Fruit fly (Drosophila melanogaster): Measurements from ENCODE around the gene CG44271.

The CG44271 gene

DNA sequence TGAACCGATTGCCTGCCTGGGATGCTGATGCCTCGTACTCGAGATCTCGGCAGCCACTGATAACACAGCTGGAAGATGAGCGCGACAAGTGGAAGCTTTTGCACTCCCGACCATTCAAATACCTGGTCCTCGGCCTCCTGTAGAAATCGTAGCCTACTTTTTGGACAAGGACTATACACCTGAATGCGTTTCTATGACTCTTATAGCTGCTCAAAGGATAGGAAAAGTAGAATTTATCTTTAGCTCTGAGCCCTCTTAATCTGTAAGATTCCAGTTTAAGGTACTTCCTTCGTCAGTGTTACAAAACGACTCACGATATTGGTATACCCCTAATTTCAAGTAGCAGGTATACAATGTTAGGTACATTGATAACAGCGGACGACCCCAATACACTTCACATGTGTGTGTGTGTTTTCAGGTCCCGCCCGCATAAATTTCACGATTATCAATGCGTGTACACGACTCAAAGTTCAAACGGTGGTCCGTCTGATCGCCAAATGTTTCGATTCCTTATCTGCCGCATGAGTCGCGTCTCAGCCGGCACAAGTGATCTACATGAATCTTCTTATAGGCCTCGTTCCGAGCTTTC lies 31.4 kb downstream of the CG44271 start, which contains the start of gene AkhR:
Gene AkhR (minus strand): TSS at position 5 of the 589 bp plus-strand sequence.
- no peak for TF ChIP-seq Pif1B (GFP tag; optimal IDR thresholded peaks at IDR 0.05)
- no peak for TF ChIP-seq CG8301 (tag; optimal IDR thresholded peaks at IDR 0.05)
- no peak for TF ChIP-seq CG32121 (GFP tag; IDR thresholded peaks at IDR 0.05)
- no peak for TF ChIP-seq rn (GFP tag; IDR thresholded peaks at IDR 0.05)
- TF ChIP-seq CG8159 (tag; optimal IDR thresholded peaks at IDR 0.05) = no peak
- TF ChIP-seq CG34367 (tag; optimal IDR thresholded peaks at IDR 0.05) = no peak
- TF ChIP-seq CG14655 (GFP tag; optimal IDR thresholded peaks at IDR 0.05) = no peak
- TF ChIP-seq CG12605 (GFP tag; IDR thresholded peaks at IDR 0.05) = no peak
- no peak for TF ChIP-seq CG13204 (GFP tag; optimal IDR thresholded peaks at IDR 0.05)
- TF ChIP-seq Ets98B (GFP tag; IDR thresholded peaks at IDR 0.05) = no peak
- TF ChIP-seq EcR (GFP tag; optimal IDR thresholded peaks at IDR 0.05) = no peak
- no peak for TF ChIP-seq gl (tag; optimal IDR thresholded peaks at IDR 0.05)
- no peak for TF ChIP-seq fd96Ca (GFP tag; IDR thresholded peaks at IDR 0.05)
- no peak for TF ChIP-seq CG15710 (tag; optimal IDR thresholded peaks at IDR 0.05)

dm6 chr2L:6708997-6709662 lies 38.6 kb downstream of the CG44271 start, which contains the start of gene Tsp:
Gene Tsp (minus strand): TSS chr2L:6709086.
- TF ChIP-seq CG12605 (GFP tag; IDR thresholded peaks at IDR 0.05) = peak; percentile 29; the same call in 1 of the 2 replicates
- no peak for TF ChIP-seq CG17806 (tag; optimal IDR thresholded peaks at IDR 0.05)
- peak; percentile 36 for TF ChIP-seq EcR (GFP tag; optimal IDR thresholded peaks at IDR 0.05)
- peak; percentile 3 for TF ChIP-seq CG8159 (tag; optimal IDR thresholded peaks at IDR 0.05)
- TF ChIP-seq CG32121 (GFP tag; IDR thresholded peaks at IDR 0.05) = no peak
- TF ChIP-seq CG13204 (GFP tag; optimal IDR thresholded peaks at IDR 0.05) = peak; percentile 39
- TF ChIP-seq Snoo (tag; optimal IDR thresholded peaks at IDR 0.05) = no peak
- peak; percentile 63; the same call in 2 of the 3 replicates for TF ChIP-seq CG4496 (GFP tag; IDR thresholded peaks at IDR 0.05)
- TF ChIP-seq CG14655 (GFP tag; optimal IDR thresholded peaks at IDR 0.05) = peak; percentile 8
- no peak for TF ChIP-seq CG8301 (tag; optimal IDR thresholded peaks at IDR 0.05)
- peak; percentile 31 for TF ChIP-seq gl (tag; optimal IDR thresholded peaks at IDR 0.05)

- no peak for TF ChIP-seq CG4496 (GFP tag; IDR thresholded peaks at IDR 0.05)
- no peak for TF ChIP-seq CG10348 (GFP tag; IDR thresholded peaks at IDR 0.05)
- TF ChIP-seq CG8301 (tag; optimal IDR thresholded peaks at IDR 0.05) = no peak
- no peak for TF ChIP-seq Snoo (tag; optimal IDR thresholded peaks at IDR 0.05)
- TF ChIP-seq CG8159 (tag; optimal IDR thresholded peaks at IDR 0.05) = no peak
These were observed 41.3 kb downstream of the CG44271 start for dm6 chr2L:6706368-6706919.

- TF ChIP-seq D1 (tag; optimal IDR thresholded peaks at IDR 0.05) (no peak), gl (tag; optimal IDR thresholded peaks at IDR 0.05) (no peak), CG17806 (tag; optimal IDR thresholded peaks at IDR 0.05) (no peak), Pif1A (GFP tag; optimal IDR thresholded peaks at IDR 0.05) (no peak), fd96Ca (GFP tag; IDR thresholded peaks at IDR 0.05) (0 out of 3 replicates have a peak, but pooled peaks have one; percentile 18), CG12605 (GFP tag; IDR thresholded peaks at IDR 0.05) (no peak), Ets98B (GFP tag; IDR thresholded peaks at IDR 0.05) (peak; percentile 14; the same call in 1 of the 2 replicates), CG8159 (tag; optimal IDR thresholded peaks at IDR 0.05) (no peak), CG14655 (GFP tag; optimal IDR thresholded peaks at IDR 0.05) (no peak), CG4496 (GFP tag; IDR thresholded peaks at IDR 0.05) (peak; percentile 55; the same call in 1 of the 3 replicates), CG13204 (GFP tag; optimal IDR thresholded peaks at IDR 0.05) (no peak), rn (GFP tag; IDR thresholded peaks at IDR 0.05) (no peak)
These were observed 42.6 kb downstream of the CG44271 start for dm6 chr2L:6705081-6705480.

DNA sequence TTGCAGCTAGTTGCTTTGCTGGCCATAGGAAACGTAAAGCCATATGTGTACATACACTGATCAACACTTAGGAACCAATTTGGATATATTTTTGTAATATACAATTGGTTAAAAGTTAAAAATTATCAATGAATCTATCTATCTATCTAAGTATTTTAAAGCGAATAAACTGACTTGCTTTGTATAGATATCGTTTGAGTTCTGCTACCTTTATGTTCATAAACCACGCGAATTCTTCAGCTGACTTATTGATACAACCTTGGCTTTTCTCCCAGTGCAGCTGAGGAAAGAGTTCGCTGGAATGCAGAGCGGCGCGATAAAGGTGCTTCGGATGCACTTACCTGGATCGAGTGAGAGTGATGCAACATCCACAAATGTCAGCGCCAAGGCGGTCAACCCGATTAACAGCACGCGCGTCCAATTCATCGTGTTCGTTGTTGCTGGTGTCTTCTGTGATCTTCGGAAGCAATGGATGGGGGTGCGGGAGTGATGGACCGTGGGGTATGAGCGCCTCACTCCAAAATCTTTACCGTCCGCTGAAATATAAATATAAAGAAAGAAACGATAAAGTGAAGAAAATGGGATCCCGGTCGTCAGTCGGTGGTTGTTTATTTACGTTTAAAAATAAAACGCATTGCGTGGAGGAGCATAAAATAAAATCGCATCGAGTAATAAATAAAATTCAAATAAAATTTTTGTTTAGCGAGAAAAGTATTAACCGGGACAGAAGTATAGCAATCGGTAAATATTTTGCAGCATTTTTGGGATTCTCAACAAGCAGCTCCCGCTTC lies 46.1 kb downstream of the CG44271 start:
- TF ChIP-seq CG32121 (GFP tag; IDR thresholded peaks at IDR 0.05) = no peak
- no peak for TF ChIP-seq CG8301 (tag; optimal IDR thresholded peaks at IDR 0.05)
- TF ChIP-seq CG12605 (GFP tag; IDR thresholded peaks at IDR 0.05) = no peak
- TF ChIP-seq CG8159 (tag; optimal IDR thresholded peaks at IDR 0.05) = peak; percentile 62
- TF ChIP-seq CG14655 (GFP tag; optimal IDR thresholded peaks at IDR 0.05) = no peak
- TF ChIP-seq Snoo (tag; optimal IDR thresholded peaks at IDR 0.05) = no peak
- peak; percentile 32 for TF ChIP-seq Pif1A (GFP tag; optimal IDR thresholded peaks at IDR 0.05)
- peak; percentile 55 for TF ChIP-seq EcR (GFP tag; optimal IDR thresholded peaks at IDR 0.05)
- no peak for TF ChIP-seq gl (tag; optimal IDR thresholded peaks at IDR 0.05)
- peak; percentile 0 for TF ChIP-seq CG34367 (tag; optimal IDR thresholded peaks at IDR 0.05)
- TF ChIP-seq CG15710 (tag; optimal IDR thresholded peaks at IDR 0.05) = peak; percentile 46
- peak; percentile 34 for TF ChIP-seq CG17806 (tag; optimal IDR thresholded peaks at IDR 0.05)
- TF ChIP-seq CG4496 (GFP tag; IDR thresholded peaks at IDR 0.05) = no peak
- peak; percentile 16 for TF ChIP-seq CG13204 (GFP tag; optimal IDR thresholded peaks at IDR 0.05)
- peak; percentile 39 for TF ChIP-seq Pif1B (GFP tag; optimal IDR thresholded peaks at IDR 0.05)
- peak; percentile 41 for TF ChIP-seq CG9948 (tag; optimal IDR thresholded peaks at IDR 0.05)
- TF ChIP-seq Ets98B (GFP tag; IDR thresholded peaks at IDR 0.05) = no peak
- TF ChIP-seq rn (GFP tag; IDR thresholded peaks at IDR 0.05) = no peak
- TF ChIP-seq D1 (tag; optimal IDR thresholded peaks at IDR 0.05) = no peak
- no peak for TF ChIP-seq fd96Ca (GFP tag; IDR thresholded peaks at IDR 0.05)
- no peak for TF ChIP-seq CG10348 (GFP tag; IDR thresholded peaks at IDR 0.05)

All from whole organism, pupa.